Worm (Caenorhabditis elegans): ENCODE measurements around the gene rps-11.

The rps-11 gene

DNA sequence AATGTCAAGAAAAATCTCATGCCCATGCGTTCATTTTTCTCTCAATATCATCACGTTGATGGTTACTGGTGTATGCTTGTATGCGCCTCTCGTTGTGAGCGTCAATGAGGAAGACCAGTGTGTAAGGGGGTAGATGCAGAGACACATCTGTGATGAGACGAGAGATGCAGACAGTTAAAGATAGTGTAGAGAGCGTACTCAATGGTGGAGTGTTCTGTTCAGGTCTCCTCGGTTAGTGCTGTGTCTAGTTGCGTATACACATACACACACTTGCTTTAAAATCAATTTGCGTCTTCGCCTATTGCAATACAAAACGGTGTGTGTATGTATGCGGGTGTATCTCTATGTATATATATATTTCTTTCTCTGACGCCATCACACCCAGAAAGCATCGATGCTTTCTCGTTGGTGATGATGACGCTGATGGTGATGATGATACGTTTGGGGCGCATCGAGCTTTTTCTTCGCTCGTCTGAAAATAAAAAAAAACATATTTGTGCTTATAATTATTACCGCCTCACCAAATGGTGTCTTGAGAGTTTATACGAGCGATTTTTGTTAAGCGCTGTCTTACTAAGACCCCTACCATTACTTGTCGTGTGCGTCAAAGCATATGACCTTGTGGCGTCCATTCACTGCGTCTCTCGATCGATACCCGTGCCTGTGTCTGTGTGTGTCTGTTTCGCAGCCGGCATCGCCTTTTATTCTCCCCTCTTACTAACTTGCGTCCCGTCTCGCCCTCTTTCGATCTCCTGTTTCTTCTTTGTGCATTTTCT, 8.8 kb upstream of the rps-11 start, which contains the start of gene F40F11.3:
Gene F40F11.3 (minus strand): TSS at position 589 of the 776 bp plus-strand sequence.
- TF ChIP-seq klf-2 (GFP tag; conservative IDR thresholded peaks at IDR 0.05) (no peak), ztf-29 (GFP tag; IDR thresholded peaks at IDR 0.05) (no peak; the same call in 1 of the 2 replicates), med-1 (GFP tag; optimal IDR thresholded peaks at IDR 0.05; ENCODE audit: insufficient read depth) (no peak), flt-1 (GFP tag; IDR thresholded peaks at IDR 0.05) (peak; percentile 57), cog-1 (tag; optimal IDR thresholded peaks at IDR 0.05) (peak; percentile 83), tab-1 (GFP tag; IDR thresholded peaks at IDR 0.05) (no peak), T22C8.4 (GFP tag; IDR thresholded peaks at IDR 0.05) (peak; percentile 86), ref-1 (GFP tag; conservative IDR thresholded peaks at IDR 0.05) (no peak), ztf-23 (GFP tag; IDR thresholded peaks at IDR 0.05) (no peak)

DNA sequence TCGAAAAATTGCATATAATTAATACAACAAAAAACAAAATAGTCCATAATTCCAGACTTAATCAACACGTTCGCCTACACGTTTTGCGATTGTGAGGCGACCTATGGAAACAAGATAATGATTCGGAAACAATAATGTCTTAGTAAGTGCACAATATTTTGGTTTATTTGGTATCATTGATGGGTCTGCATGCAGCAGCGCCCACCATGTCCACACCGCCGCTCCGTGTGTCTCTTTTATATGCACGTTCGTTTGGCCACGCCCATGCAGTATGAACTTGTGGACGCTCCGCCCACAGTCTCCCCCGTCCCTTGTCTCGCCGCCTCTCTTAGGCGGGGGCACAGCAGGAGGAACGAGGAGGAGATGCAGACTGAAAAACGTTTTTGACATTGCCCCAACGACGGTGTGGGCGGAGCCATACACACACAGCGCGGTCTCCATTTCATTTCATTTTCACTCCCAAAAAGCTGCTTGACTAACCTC, 8.2 kb upstream of the rps-11 start, which contains the start of gene mig-38:
Gene mig-38 (plus strand): TSS at position 54 of the 483 bp plus-strand sequence.
- TF ChIP-seq ztf-23 (GFP tag; IDR thresholded peaks at IDR 0.05) (no peak), klf-2 (GFP tag; conservative IDR thresholded peaks at IDR 0.05) (no peak), cog-1 (tag; optimal IDR thresholded peaks at IDR 0.05) (no peak), tab-1 (GFP tag; IDR thresholded peaks at IDR 0.05) (no peak), med-1 (GFP tag; optimal IDR thresholded peaks at IDR 0.05; ENCODE audit: insufficient read depth) (no peak), flt-1 (GFP tag; IDR thresholded peaks at IDR 0.05) (no peak), T22C8.4 (GFP tag; IDR thresholded peaks at IDR 0.05) (no peak), ztf-29 (GFP tag; IDR thresholded peaks at IDR 0.05) (no peak), ref-1 (GFP tag; conservative IDR thresholded peaks at IDR 0.05) (no peak)

ce11 chrIV:11597079-11597478, 5.4 kb upstream of the rps-11 start:
- no peak for TF ChIP-seq cog-1 (tag; optimal IDR thresholded peaks at IDR 0.05)
- TF ChIP-seq ref-1 (GFP tag; conservative IDR thresholded peaks at IDR 0.05): no peak
- no peak for TF ChIP-seq ztf-29 (GFP tag; IDR thresholded peaks at IDR 0.05)
- TF ChIP-seq klf-2 (GFP tag; conservative IDR thresholded peaks at IDR 0.05): no peak
- no peak for TF ChIP-seq med-1 (GFP tag; optimal IDR thresholded peaks at IDR 0.05; ENCODE audit: insufficient read depth)
- no peak for TF ChIP-seq T22C8.4 (GFP tag; IDR thresholded peaks at IDR 0.05)
- no peak for TF ChIP-seq ztf-23 (GFP tag; IDR thresholded peaks at IDR 0.05)

DNA sequence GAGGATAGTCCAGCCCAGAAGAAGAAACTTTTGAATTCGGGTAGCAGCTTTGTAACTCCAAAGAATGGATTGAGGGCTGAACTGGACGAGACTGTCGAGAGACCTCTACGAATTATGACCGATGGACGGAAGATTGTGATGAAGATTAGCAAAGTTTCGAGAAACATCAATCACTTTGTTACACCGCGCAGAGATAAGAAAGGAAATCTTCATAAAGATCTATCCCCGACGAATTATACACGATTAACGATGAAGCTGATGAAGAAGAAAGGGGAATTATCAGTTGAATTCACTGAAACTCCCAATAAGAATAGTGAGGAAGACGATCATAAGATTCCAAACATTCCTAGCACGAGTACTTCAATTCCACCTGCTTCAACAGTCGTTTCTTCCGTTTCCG, 2.7 kb upstream of the rps-11 start:
- TF ChIP-seq klf-2 (GFP tag; conservative IDR thresholded peaks at IDR 0.05) (no peak), med-1 (GFP tag; optimal IDR thresholded peaks at IDR 0.05; ENCODE audit: insufficient read depth) (no peak), T22C8.4 (GFP tag; IDR thresholded peaks at IDR 0.05) (no peak), ztf-23 (GFP tag; IDR thresholded peaks at IDR 0.05) (no peak), ztf-29 (GFP tag; IDR thresholded peaks at IDR 0.05) (no peak), ref-1 (GFP tag; conservative IDR thresholded peaks at IDR 0.05) (no peak), cog-1 (tag; optimal IDR thresholded peaks at IDR 0.05) (no peak), flt-1 (GFP tag; IDR thresholded peaks at IDR 0.05) (no peak), tab-1 (GFP tag; IDR thresholded peaks at IDR 0.05) (no peak)

DNA sequence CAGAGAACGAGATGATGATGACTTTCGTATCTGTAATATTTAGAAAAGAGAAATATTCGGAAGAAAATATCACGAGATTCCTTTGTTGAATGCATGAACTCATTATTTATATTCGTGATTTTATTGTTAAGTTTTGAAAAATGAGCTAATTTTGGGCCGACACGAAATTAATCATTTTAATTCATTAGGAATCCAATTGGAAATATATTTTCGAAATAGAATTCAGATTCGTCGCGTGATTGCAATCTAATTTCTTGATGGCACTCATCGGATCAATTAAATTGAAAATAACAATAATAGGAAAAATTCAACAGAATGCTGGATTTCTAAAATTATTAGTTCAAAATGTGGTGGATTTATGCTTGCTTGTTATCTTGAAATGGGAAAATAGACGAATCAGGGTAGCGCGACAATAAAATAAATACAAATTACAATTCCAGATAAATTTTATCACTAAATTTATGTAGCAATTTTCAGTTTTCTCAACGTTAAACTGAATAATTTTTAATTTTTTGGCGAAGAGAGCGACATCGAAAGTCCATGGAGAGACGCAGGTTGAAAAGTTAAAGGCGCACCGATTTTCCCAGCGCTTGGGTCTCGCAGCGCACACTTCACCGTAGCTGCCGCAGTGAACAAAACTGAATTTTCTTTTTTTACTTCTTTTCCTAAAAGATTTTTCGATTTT, 578 bp upstream of the rps-11 start:
- no peak; the same call in 1 of the 2 replicates for TF ChIP-seq tab-1 (GFP tag; IDR thresholded peaks at IDR 0.05)
- TF ChIP-seq flt-1 (GFP tag; IDR thresholded peaks at IDR 0.05): 0 out of 2 replicates have a peak, but pooled peaks have one; percentile 51
- TF ChIP-seq med-1 (GFP tag; optimal IDR thresholded peaks at IDR 0.05; ENCODE audit: insufficient read depth): no peak
- TF ChIP-seq ref-1 (GFP tag; conservative IDR thresholded peaks at IDR 0.05): no peak
- no peak for TF ChIP-seq ztf-23 (GFP tag; IDR thresholded peaks at IDR 0.05)
- TF ChIP-seq klf-2 (GFP tag; conservative IDR thresholded peaks at IDR 0.05): no peak
- no peak for TF ChIP-seq cog-1 (tag; optimal IDR thresholded peaks at IDR 0.05)
- no peak for TF ChIP-seq ztf-29 (GFP tag; IDR thresholded peaks at IDR 0.05)
- no peak for TF ChIP-seq T22C8.4 (GFP tag; IDR thresholded peaks at IDR 0.05)

DNA sequence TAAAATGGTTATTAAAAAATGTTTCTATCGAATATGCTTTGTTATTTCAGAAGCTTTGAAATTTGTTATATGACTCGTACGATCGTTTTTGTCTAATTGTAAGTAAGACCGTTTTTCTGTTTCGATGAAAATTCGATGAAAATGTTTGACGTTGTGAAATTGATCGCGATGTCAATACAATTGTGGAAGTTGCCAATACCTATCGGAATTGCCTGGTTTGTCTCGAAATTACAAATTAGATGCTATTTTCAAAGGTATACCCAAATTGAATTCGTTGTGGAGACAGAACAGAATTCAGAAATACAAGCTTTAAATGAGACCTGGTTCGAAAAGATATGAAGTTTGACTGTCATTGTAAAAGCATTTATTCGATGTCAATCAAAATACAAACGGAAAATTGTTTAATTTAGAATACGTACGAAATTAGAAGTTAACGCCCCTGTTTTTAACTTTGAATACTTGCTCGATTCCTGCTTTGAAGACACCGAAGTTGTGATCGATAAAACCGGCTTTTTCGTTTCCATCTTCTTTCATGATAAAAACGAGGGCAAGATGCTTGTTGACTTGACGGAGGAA, 912 bp downstream of the rps-11 start:
- TF ChIP-seq klf-2 (GFP tag; conservative IDR thresholded peaks at IDR 0.05): no peak
- TF ChIP-seq tab-1 (GFP tag; IDR thresholded peaks at IDR 0.05): no peak

- TF ChIP-seq ref-1 (GFP tag; conservative IDR thresholded peaks at IDR 0.05) (no peak), ztf-23 (GFP tag; IDR thresholded peaks at IDR 0.05) (peak; percentile 71), klf-2 (GFP tag; conservative IDR thresholded peaks at IDR 0.05) (no peak), flt-1 (GFP tag; IDR thresholded peaks at IDR 0.05) (peak; percentile 64; the same call in 1 of the 2 replicates), cog-1 (tag; optimal IDR thresholded peaks at IDR 0.05) (no peak), ztf-29 (GFP tag; IDR thresholded peaks at IDR 0.05) (no peak), med-1 (GFP tag; optimal IDR thresholded peaks at IDR 0.05; ENCODE audit: insufficient read depth) (peak; percentile 56), tab-1 (GFP tag; IDR thresholded peaks at IDR 0.05) (0 out of 2 replicates have a peak, but pooled peaks have one; percentile 36), T22C8.4 (GFP tag; IDR thresholded peaks at IDR 0.05) (no peak)
These were observed 2.5 kb downstream of the rps-11 start, which contains the start of the genes ragc-1 and Y24F12A.1 for ce11 chrIV:11604909-11605308. ragc-1 (minus strand) TSS chrIV:11604933. Y24F12A.1 (plus strand) TSS chrIV:11605254.

DNA sequence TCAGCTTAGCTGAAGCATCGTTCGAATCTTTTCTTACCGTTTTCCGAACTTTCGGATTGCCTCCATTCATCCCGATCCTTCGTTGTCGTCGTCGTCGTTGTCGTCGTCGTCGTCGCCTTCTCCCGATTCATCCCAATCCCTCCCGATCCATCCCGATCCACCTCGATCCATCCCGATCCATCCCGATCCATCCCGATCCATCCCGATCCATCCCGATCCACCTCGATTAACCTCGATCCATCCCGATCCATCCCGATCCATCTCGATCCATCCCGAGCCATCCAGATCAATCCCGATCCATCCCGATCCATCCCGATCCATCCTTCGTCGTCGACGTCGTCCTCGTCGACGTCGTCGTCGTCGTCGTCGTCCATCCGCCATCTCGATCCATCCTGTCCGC, 14.1 kb downstream of the rps-11 start:
- 0 out of 2 replicates have a peak, but pooled peaks have one; percentile 21 for TF ChIP-seq ztf-29 (GFP tag; IDR thresholded peaks at IDR 0.05)

DNA sequence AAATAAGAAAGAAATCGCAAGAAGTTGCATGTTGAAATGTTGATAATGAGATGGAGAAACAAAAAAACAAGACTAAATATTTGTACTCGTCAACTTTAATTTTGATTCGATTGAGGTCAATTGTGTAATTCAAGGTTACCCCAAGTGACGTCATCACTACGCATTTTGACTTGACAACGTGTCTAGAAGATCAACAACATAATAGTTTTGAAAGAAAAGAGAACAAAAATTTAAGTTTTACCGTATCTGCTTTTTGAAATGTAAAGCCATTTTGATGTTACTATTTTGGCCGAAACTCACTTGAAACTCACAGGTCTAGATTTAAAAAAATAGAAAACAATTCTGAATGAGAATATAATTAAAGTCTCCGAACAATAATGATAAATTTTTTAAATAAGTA, 18.5 kb downstream of the rps-11 start, which contains the start of gene dsl-5:
Gene dsl-5 (minus strand): TSS at position 101 of the 400 bp plus-strand sequence.
- TF ChIP-seq ref-1 (GFP tag; conservative IDR thresholded peaks at IDR 0.05): no peak
- no peak for TF ChIP-seq tab-1 (GFP tag; IDR thresholded peaks at IDR 0.05)
- no peak for TF ChIP-seq med-1 (GFP tag; optimal IDR thresholded peaks at IDR 0.05; ENCODE audit: insufficient read depth)
- TF ChIP-seq ztf-29 (GFP tag; IDR thresholded peaks at IDR 0.05): no peak
- no peak for TF ChIP-seq klf-2 (GFP tag; conservative IDR thresholded peaks at IDR 0.05)
- TF ChIP-seq cog-1 (tag; optimal IDR thresholded peaks at IDR 0.05): no peak
- no peak for TF ChIP-seq ztf-23 (GFP tag; IDR thresholded peaks at IDR 0.05)
- no peak for TF ChIP-seq T22C8.4 (GFP tag; IDR thresholded peaks at IDR 0.05)
- TF ChIP-seq flt-1 (GFP tag; IDR thresholded peaks at IDR 0.05): no peak

All from whole organism, midembryonic.